Fruit fly (Drosophila melanogaster): ENCODE results near the gene mRpL9.
A peak's percentile ranks its signal among the peaks of the same experiment; 100 is the strongest.

The mRpL9 gene

DNA sequence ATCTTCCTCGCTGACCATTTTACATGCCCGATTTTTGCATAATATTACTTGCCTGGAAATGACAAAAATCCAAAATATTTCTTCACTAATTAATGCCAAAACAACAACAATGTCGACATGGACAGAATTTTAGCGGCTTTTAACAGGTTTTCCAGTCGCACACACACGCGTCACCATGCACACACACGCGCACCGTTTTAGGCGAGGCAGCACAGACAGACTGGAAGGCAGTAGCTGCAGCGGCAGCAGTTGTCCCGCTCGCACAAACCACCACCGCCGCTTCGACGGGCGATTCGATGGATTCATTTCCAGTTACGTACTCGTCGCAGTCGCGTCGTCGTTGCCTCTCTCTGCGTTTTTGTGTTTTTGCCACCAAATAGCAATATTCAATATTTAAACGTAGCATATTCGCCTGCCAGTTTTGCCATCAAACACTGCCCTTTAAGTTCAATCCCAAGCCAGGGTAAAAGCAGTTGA is 39.9 kb upstream of the mRpL9 start, which contains the start of gene CG45218 (continued):
- TF ChIP-seq CG2712 (tag; optimal IDR thresholded peaks at IDR 0.05) (no peak), CG33557 (GFP tag; optimal IDR thresholded peaks at IDR 0.05) (no peak), disco-r (GFP tag; optimal IDR thresholded peaks at IDR 0.05) (no peak), CG14050 (GFP tag; IDR thresholded peaks at IDR 0.05) (no peak), CG9215 (GFP tag; IDR thresholded peaks at IDR 0.05) (no peak), oc (tag; optimal IDR thresholded peaks at IDR 0.05) (peak; percentile 40), CG16813 (GFP tag; IDR thresholded peaks at IDR 0.05; ENCODE audit: partially characterized antibody) (no peak), Ptx1 (GFP tag; IDR thresholded peaks at IDR 0.05) (no peak), BtbVII (GFP tag; optimal IDR thresholded peaks at IDR 0.05) (no peak), hth (optimal IDR thresholded peaks at IDR 0.05) (no peak), Gsc (GFP tag; IDR thresholded peaks at IDR 0.05) (no peak), CG12071 (GFP tag; optimal IDR thresholded peaks at IDR 0.05) (no peak), CG15479 (GFP tag; optimal IDR thresholded peaks at IDR 0.05) (peak; percentile 44), so (GFP tag; IDR thresholded peaks at IDR 0.05) (no peak), Jarid2 (GFP tag; optimal IDR thresholded peaks at IDR 0.05) (peak; percentile 54), CG18599 (GFP tag; optimal IDR thresholded peaks at IDR 0.05) (peak; percentile 54), CG6175 (GFP tag; IDR thresholded peaks at IDR 0.05) (no peak), gsb (GFP tag; IDR thresholded peaks at IDR 0.05) (no peak), CG31388 (GFP tag; optimal IDR thresholded peaks at IDR 0.05) (no peak), CG4707 (GFP tag; optimal IDR thresholded peaks at IDR 0.05) (no peak), sug (tag; optimal IDR thresholded peaks at IDR 0.05) (peak; percentile 4), grn (GFP tag; optimal IDR thresholded peaks at IDR 0.05) (no peak), tll (GFP tag; optimal IDR thresholded peaks at IDR 0.05) (no peak), Trl (optimal IDR thresholded peaks at IDR 0.05) (peak in 1 of 2 experiments; percentile 14), Trl (GFP tag; optimal IDR thresholded peaks at IDR 0.05) (no peak)

DNA sequence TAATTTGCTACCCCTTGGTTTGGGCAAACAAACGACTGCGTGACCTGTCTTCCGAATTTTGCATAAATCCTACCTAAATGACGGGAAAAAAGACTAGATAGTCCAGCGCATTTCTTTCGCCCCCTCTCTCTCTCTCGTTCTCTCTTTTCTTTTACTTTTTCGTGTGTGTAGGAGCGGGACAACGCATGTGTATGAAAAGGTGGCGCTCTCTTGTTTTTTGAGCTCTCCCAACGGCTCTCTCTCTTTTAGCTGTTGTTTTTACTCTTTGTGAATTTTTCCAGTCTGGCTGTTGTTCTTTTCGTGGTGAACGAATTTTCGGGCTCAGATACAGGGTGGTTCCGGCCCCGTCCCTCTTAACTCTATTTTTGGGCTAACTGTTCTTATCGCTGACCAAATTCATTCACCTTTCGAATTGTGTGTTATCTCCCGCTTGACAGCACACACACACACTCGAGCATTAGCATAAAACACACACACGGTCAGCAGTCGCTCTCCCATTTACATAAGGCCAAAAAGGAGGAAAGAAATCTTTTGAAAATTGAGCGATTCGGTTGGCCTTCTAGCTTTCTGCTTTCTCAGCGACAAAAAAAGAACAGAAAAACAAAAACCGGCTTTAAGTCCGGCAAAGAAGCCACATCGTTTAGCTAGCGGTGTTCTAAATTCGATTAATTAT is 38.9 kb upstream of the mRpL9 start:
- TF ChIP-seq HLH4C (GFP tag; IDR thresholded peaks at IDR 0.05; ENCODE audit: partially characterized antibody) = no peak
- no peak for TF ChIP-seq tio (GFP tag; optimal IDR thresholded peaks at IDR 0.05)
- peak; percentile 37 for TF ChIP-seq Elba2 (GFP tag; optimal IDR thresholded peaks at IDR 0.05)
- TF ChIP-seq Rx (GFP tag; IDR thresholded peaks at IDR 0.05) = no peak
- peak; percentile 54 for TF ChIP-seq lbe (GFP tag; optimal IDR thresholded peaks at IDR 0.05)
- no peak for TF ChIP-seq CG18011 (GFP tag; optimal IDR thresholded peaks at IDR 0.05)
- TF ChIP-seq CG18262 (tag; optimal IDR thresholded peaks at IDR 0.05) = no peak
- peak in 1 of 2 experiments; percentile 31 for TF ChIP-seq bsh (GFP tag; optimal IDR thresholded peaks at IDR 0.05)
- TF ChIP-seq salm (tag; optimal IDR thresholded peaks at IDR 0.05) = peak; percentile 10
- TF ChIP-seq CG13296 (GFP tag; optimal IDR thresholded peaks at IDR 0.05) = peak; percentile 28
- TF ChIP-seq CG12299 (tag; optimal IDR thresholded peaks at IDR 0.05) = no peak
- TF ChIP-seq Doc2 (GFP tag; IDR thresholded peaks at IDR 0.05) = no peak
- TF ChIP-seq kni (GFP tag; optimal IDR thresholded peaks at IDR 0.05) = peak; percentile 47
- peak; percentile 89 for TF ChIP-seq CG1832 (GFP tag; optimal IDR thresholded peaks at IDR 0.05)
- no peak for TF ChIP-seq CG13424 (tag; optimal IDR thresholded peaks at IDR 0.05)
- peak; percentile 98 to 99 for TF ChIP-seq Trl (optimal IDR thresholded peaks at IDR 0.05)
- peak; percentile 42 for TF ChIP-seq Trl (GFP tag; optimal IDR thresholded peaks at IDR 0.05)
- no peak for TF ChIP-seq CG17361 (GFP tag; IDR thresholded peaks at IDR 0.05)
- peak; percentile 52 for TF ChIP-seq nom (GFP tag; optimal IDR thresholded peaks at IDR 0.05)
- TF ChIP-seq Vsx1 (GFP tag; optimal IDR thresholded peaks at IDR 0.05) = no peak
- TF ChIP-seq unc-4 (GFP tag; IDR thresholded peaks at IDR 0.05; ENCODE audit: partially characterized antibody) = no peak
- TF ChIP-seq HmgZ (tag; optimal IDR thresholded peaks at IDR 0.05) = peak; percentile 59
- no peak for TF ChIP-seq Dip3 (GFP tag; optimal IDR thresholded peaks at IDR 0.05)
- TF ChIP-seq CG18599 (GFP tag; optimal IDR thresholded peaks at IDR 0.05) = peak; percentile 44
- peak; percentile 17 for TF ChIP-seq CG17385 (GFP tag; optimal IDR thresholded peaks at IDR 0.05)
- TF ChIP-seq Fer1 (GFP tag; optimal IDR thresholded peaks at IDR 0.05) = peak; percentile 2
- peak; percentile 23 for TF ChIP-seq grn (GFP tag; optimal IDR thresholded peaks at IDR 0.05)
- no peak for TF ChIP-seq CG6813 (GFP tag; optimal IDR thresholded peaks at IDR 0.05)
